Worm (Caenorhabditis elegans) whole organism, early embryonic: ENCODE results near the gene W06D11.2.

Experiments used
- B0310.2 ChIP-seq: sonication (generic microtip); optimal IDR thresholded peaks from 2 replicates; lab custom pipeline; 2016; ENCODE audit warnings: mild to moderate bottlenecking, missing genetic modification characterization, missing compliant biosample characterization
- F13C5.2 ChIP-seq: sonication (generic microtip); optimal IDR thresholded peaks from 2 replicates; lab custom pipeline; 2017; ENCODE audit warnings: mild to moderate bottlenecking, missing genetic modification characterization, inconsistent platforms, missing compliant biosample characterization
- aly-1 ChIP-seq: sonication (generic microtip); optimal IDR thresholded peaks from 2 replicates; lab custom pipeline; 2016; ENCODE audit warnings: missing genetic modification characterization, missing compliant biosample characterization
- ama-1 ChIP-seq: fragments of 150-350 bp; optimal IDR thresholded peaks from 2 replicates; lab custom pipeline; 2014
- ceh-13 ChIP-seq: fragments of 200-800 bp; sonication (Bioruptor generic); optimal IDR thresholded peaks from 2 replicates; lab custom pipeline; 2018; ENCODE audit warnings: mild to moderate bottlenecking, missing genetic modification characterization, missing compliant biosample characterization
- ceh-36 ChIP-seq: sonication (generic microtip); optimal IDR thresholded peaks from 2 replicates; lab custom pipeline; 2016; ENCODE audit warnings: missing genetic modification characterization, inconsistent platforms, missing compliant biosample characterization
- ets-7 ChIP-seq: sonication (generic microtip); optimal IDR thresholded peaks from 2 replicates; lab custom pipeline; 2016; ENCODE audit warnings: missing genotype, missing genetic modification characterization, missing compliant biosample characterization
- flt-1 ChIP-seq: fragments of 200-800 bp; sonication (Bioruptor generic); IDR thresholded peaks from 2 replicates; pipeline ENCODE4 v1.3.6; 2022; ENCODE audit warnings: missing genetic modification characterization, missing compliant biosample characterization
- hmbx-1 ChIP-seq: sonication (generic microtip); optimal IDR thresholded peaks from 2 replicates; lab custom pipeline; 2016; ENCODE audit warnings: mild to moderate bottlenecking, missing genetic modification characterization, missing compliant biosample characterization
- hmg-4 ChIP-seq: fragments of 200-800 bp; sonication (Bioruptor generic); optimal IDR thresholded peaks from 2 replicates; lab custom pipeline; 2018; ENCODE audit warnings: mild to moderate bottlenecking, missing genetic modification characterization, missing compliant biosample characterization
- hnd-1 ChIP-seq: sonication (generic microtip); optimal IDR thresholded peaks from 2 replicates; lab custom pipeline; 2016; ENCODE audit warnings: missing genetic modification characterization, missing compliant biosample characterization
- pes-1 ChIP-seq: fragments of 200-800 bp; sonication (Bioruptor generic); IDR thresholded peaks from 2 replicates; pipeline ENCODE4 v1.3.6; 2022; ENCODE audit warnings: missing genetic modification reagents, missing genetic modification characterization, missing compliant biosample characterization
- scrt-1 ChIP-seq: fragments of 200-800 bp; sonication (Bioruptor generic); IDR thresholded peaks from 2 replicates; pipeline ENCODE4 v1.3.6; 2022; ENCODE audit warnings: missing genetic modification characterization, missing compliant biosample characterization
- sea-1 ChIP-seq: fragments of 200-800 bp; sonication (Bioruptor generic); conservative IDR thresholded peaks from 2 replicates; pipeline ENCODE4 v1.3.6; 2022; ENCODE audit warnings: missing genetic modification characterization, missing compliant biosample characterization
- tbx-11 ChIP-seq: fragments of 200-800 bp; sonication (Bioruptor generic); IDR thresholded peaks from 2 replicates; pipeline ENCODE4 v1.3.6; 2022; ENCODE audit warnings: missing genetic modification characterization, missing compliant biosample characterization
- tbx-37 ChIP-seq: fragments of 200-800 bp; sonication (Bioruptor generic); conservative IDR thresholded peaks from 2 replicates; pipeline ENCODE4 v1.3.6; 2022; ENCODE audit warnings: missing genetic modification reagents, missing genetic modification characterization, missing compliant biosample characterization
- tra-4 ChIP-seq: sonication (generic microtip); optimal IDR thresholded peaks from 2 replicates; lab custom pipeline; 2017; ENCODE audit warnings: missing genetic modification characterization, missing compliant biosample characterization

Gene W06D11.2

DNA sequence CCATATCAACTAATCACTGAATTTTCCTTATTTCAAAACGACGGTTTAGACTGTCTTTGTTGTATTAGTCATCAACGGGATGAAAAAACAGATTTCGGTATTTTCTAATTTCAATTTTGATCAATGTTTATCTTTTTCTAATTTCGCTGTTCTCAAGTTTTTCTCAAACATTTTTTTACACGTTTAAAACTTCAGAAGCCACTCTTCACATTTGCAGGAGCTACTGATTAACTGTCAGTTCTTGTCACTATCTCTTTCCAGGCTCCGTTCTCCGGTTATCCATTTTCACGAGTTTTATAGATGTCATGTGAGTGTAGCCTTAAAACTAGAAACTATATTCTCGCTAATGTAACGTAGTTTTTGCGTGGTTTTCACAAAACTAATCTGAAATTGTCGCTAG is 6.0 kb downstream of the W06D11.2 start, which contains the start of gene C04B4.4:
C04B4.4 (plus strand) TSS at position 301 of the 400 bp plus-strand sequence.
- TF ChIP-seq hnd-1 (tag; lab: Kevin White, UChicago), result no peak
- no peak for TF ChIP-seq sea-1 (GFP tag; lab: Robert Waterston, UW)
- TF ChIP-seq tbx-37 (GFP tag; lab: Robert Waterston, UW), result no peak
- TF ChIP-seq tbx-11 (GFP tag; lab: Robert Waterston, UW), result no peak
- no peak for TF ChIP-seq ets-7
- TF ChIP-seq tra-4, result no peak
- TF ChIP-seq ama-1, result no peak
- TF ChIP-seq hmg-4 (GFP tag; lab: Kevin White, UChicago), result no peak
- TF ChIP-seq flt-1 (GFP tag; lab: Robert Waterston, UW), result no peak
- no peak for TF ChIP-seq scrt-1 (GFP tag; lab: Robert Waterston, UW)
- no peak for TF ChIP-seq pes-1
- TF ChIP-seq hmbx-1 (tag; lab: Kevin White, UChicago), result no peak
- no peak for TF ChIP-seq aly-1 (tag; lab: Kevin White, UChicago)
- no peak for TF ChIP-seq B0310.2 (tag; lab: Kevin White, UChicago)
- TF ChIP-seq ceh-36, result no peak
- TF ChIP-seq F13C5.2 (tag; lab: Kevin White, UChicago), result no peak

ce11 chrX:12288254-12288653 is 8.3 kb downstream of the W06D11.2 start, which contains the start of gene C04B4.5:
Gene C04B4.5, minus strand, starts transcription at chrX:12288354.
- TF ChIP-seq B0310.2 (tag; lab: Kevin White, UChicago) (no peak), aly-1 (tag; lab: Kevin White, UChicago) (no peak), ama-1 (no peak), ets-7 (no peak), hmbx-1 (tag; lab: Kevin White, UChicago) (no peak), ceh-36 (no peak), hmg-4 (GFP tag; lab: Kevin White, UChicago) (no peak), tbx-11 (GFP tag; lab: Robert Waterston, UW) (no peak), hnd-1 (tag; lab: Kevin White, UChicago) (no peak)

ce11 chrX:12285496-12285895 is 11.0 kb downstream of the W06D11.2 start, which contains the start of gene lips-2:
Gene lips-2, plus strand, starts transcription at chrX:12285796.
- TF ChIP-seq ets-7 (no peak), tbx-37 (GFP tag; lab: Robert Waterston, UW) (no peak)

DNA sequence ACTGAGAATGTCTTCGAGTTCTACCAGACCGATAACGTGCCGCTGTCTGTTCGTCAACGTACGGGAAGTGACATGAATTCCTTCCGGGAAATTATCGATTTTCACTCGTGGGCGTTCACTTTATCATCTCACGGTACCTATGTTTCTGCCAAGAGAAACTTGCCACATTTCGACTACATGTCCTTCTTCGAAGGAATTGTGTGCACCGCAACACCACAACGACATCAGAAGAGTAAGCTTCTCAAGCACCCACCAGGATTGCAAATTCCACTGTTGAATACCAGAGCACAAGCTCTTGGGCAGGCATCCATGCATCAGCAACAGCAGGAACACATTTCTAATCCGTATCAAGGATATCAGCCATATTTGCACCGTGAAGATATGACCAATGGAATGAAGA is 12.4 kb downstream of the W06D11.2 start:
- TF ChIP-seq aly-1 (tag; lab: Kevin White, UChicago), result no peak
- TF ChIP-seq pes-1, result no peak
- TF ChIP-seq tra-4, result no peak
- TF ChIP-seq hmg-4 (GFP tag; lab: Kevin White, UChicago), result no peak
- TF ChIP-seq flt-1 (GFP tag; lab: Robert Waterston, UW), result no peak
- TF ChIP-seq tbx-11 (GFP tag; lab: Robert Waterston, UW), result no peak
- TF ChIP-seq ceh-36, result no peak
- TF ChIP-seq B0310.2 (tag; lab: Kevin White, UChicago), result no peak
- TF ChIP-seq ceh-13 (GFP tag; lab: Kevin White, UChicago), result no peak
- TF ChIP-seq scrt-1 (GFP tag; lab: Robert Waterston, UW), result no peak
- TF ChIP-seq F13C5.2 (tag; lab: Kevin White, UChicago), result no peak
- no peak for TF ChIP-seq tbx-37 (GFP tag; lab: Robert Waterston, UW)
- TF ChIP-seq sea-1 (GFP tag; lab: Robert Waterston, UW), result no peak
- TF ChIP-seq hmbx-1 (tag; lab: Kevin White, UChicago), result no peak

DNA sequence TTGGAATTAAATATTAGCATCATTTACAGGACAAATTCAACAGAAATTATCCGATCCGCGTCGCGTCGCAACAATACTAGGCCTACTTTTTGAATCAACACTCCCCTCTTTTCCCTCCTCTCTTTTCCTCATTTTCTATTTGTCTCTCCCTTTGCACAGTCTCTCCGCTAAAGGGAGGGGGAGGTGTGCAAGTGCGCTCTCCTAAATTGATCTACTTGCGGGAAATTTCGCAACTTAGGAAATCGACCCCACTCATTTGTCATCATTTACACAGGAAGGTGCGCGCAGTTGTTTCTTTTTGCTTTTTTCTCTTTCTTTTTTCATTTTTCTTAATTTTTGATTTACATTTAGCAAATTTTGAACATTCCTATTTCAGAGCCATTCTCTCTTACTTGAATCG is 13.6 kb downstream of the W06D11.2 start, which contains the start of gene C04B4.2:
C04B4.2 (plus strand) TSS at position 371 of the 400 bp plus-strand sequence.
- TF ChIP-seq ceh-13 (GFP tag; lab: Kevin White, UChicago), result no peak
- TF ChIP-seq ama-1, result no peak
- TF ChIP-seq ets-7, result no peak
- no peak for TF ChIP-seq hmbx-1 (tag; lab: Kevin White, UChicago)
- TF ChIP-seq aly-1 (tag; lab: Kevin White, UChicago), result no peak
- no peak for TF ChIP-seq tbx-11 (GFP tag; lab: Robert Waterston, UW)
- TF ChIP-seq F13C5.2 (tag; lab: Kevin White, UChicago), result no peak
- no peak for TF ChIP-seq flt-1 (GFP tag; lab: Robert Waterston, UW)
- no peak for TF ChIP-seq ceh-36
- TF ChIP-seq hnd-1 (tag; lab: Kevin White, UChicago), result no peak
- no peak for TF ChIP-seq pes-1

DNA sequence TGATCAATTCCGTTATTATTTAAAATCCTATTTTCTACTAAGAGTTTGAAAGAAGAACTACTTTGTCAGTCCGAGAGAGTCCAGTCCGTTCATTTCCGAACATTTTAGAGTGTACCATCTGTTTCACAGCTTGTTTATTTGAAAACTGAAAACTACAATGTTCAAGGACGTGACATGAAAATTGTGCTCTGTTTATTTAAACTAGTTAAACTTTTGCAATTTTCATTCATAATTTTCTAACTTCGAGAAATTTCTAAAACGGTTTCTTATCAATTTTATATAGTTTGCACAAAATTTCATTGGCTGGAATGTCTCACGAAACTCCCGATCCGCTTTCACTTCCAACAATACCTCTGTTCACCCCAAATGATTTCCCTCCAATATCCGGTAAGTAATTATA is 16.1 kb downstream of the W06D11.2 start, which contains the start of gene C04B4.1:
C04B4.1 (plus strand) TSS at position 301 of the 400 bp plus-strand sequence.
- TF ChIP-seq hnd-1 (tag; lab: Kevin White, UChicago) (no peak), ceh-36 (no peak), tbx-37 (GFP tag; lab: Robert Waterston, UW) (no peak), hmbx-1 (tag; lab: Kevin White, UChicago) (no peak), F13C5.2 (tag; lab: Kevin White, UChicago) (no peak), hmg-4 (GFP tag; lab: Kevin White, UChicago) (no peak), sea-1 (GFP tag; lab: Robert Waterston, UW) (no peak), tbx-11 (GFP tag; lab: Robert Waterston, UW) (no peak), ceh-13 (GFP tag; lab: Kevin White, UChicago) (no peak), flt-1 (GFP tag; lab: Robert Waterston, UW) (no peak)

- TF ChIP-seq ceh-13 (GFP tag; lab: Kevin White, UChicago), result no peak
- TF ChIP-seq tbx-37 (GFP tag; lab: Robert Waterston, UW), result no peak
- TF ChIP-seq ets-7, result no peak
- no peak for TF ChIP-seq hmbx-1 (tag; lab: Kevin White, UChicago)
- no peak for TF ChIP-seq hnd-1 (tag; lab: Kevin White, UChicago)
- TF ChIP-seq flt-1 (GFP tag; lab: Robert Waterston, UW), result no peak
- no peak for TF ChIP-seq aly-1 (tag; lab: Kevin White, UChicago)
- no peak for TF ChIP-seq sea-1 (GFP tag; lab: Robert Waterston, UW)
- no peak for TF ChIP-seq tra-4
- no peak for TF ChIP-seq pes-1
- TF ChIP-seq ceh-36, result no peak
- no peak for TF ChIP-seq B0310.2 (tag; lab: Kevin White, UChicago)
- TF ChIP-seq F13C5.2 (tag; lab: Kevin White, UChicago), result no peak
- TF ChIP-seq ama-1, result no peak
- no peak for TF ChIP-seq scrt-1 (GFP tag; lab: Robert Waterston, UW)
- TF ChIP-seq tbx-11 (GFP tag; lab: Robert Waterston, UW), result no peak
Observed at ce11 chrX:12275577-12275976, 21.0 kb downstream of the W06D11.2 start, which contains the start of gene C04B4.6. Gene C04B4.6, minus strand, starts transcription at chrX:12275677.
